Worm (Caenorhabditis elegans) whole organism, late embryonic: ENCODE measurements around the gene dnc-4.

Experiments
- C08G9.2 ChIP-seq: sonication (generic microtip); optimal IDR thresholded peaks from 2 replicates; lab custom pipeline; 2016; ENCODE audit warnings: mild to moderate bottlenecking, missing genetic modification characterization, moderate library complexity, missing compliant biosample characterization
- F13H6.1 ChIP-seq: sonication (generic microtip); optimal IDR thresholded peaks from 2 replicates; lab custom pipeline; 2016; ENCODE audit warnings: missing genetic modification characterization, missing compliant biosample characterization
- K09A11.1 ChIP-seq: sonication (generic microtip); optimal IDR thresholded peaks from 2 replicates; lab custom pipeline; 2017; ENCODE audit warnings: antibody characterized with exemption, mild to moderate bottlenecking, missing genetic modification characterization, missing compliant biosample characterization; ENCODE audit not compliant: insufficient read depth
- T23F11.4 ChIP-seq: fragments of 200-800 bp; sonication (Bioruptor generic); optimal IDR thresholded peaks from 2 replicates; lab custom pipeline; 2018; ENCODE audit warnings: mild to moderate bottlenecking, missing genetic modification characterization, missing compliant biosample characterization
- Y22D7AL.16 ChIP-seq: sonication (generic microtip); optimal IDR thresholded peaks from 2 replicates; lab custom pipeline; 2016; ENCODE audit warnings: missing genetic modification characterization, missing compliant biosample characterization
- ama-1 ChIP-seq: fragments of 150-350 bp; optimal IDR thresholded peaks from 2 replicates; lab custom pipeline; 2014
- ceh-14 ChIP-seq: sonication (generic microtip); optimal IDR thresholded peaks from 2 replicates; lab custom pipeline; 2016; ENCODE audit warnings: missing genotype, missing genetic modification characterization, missing compliant biosample characterization
- ceh-18 ChIP-seq: sonication (generic microtip); optimal IDR thresholded peaks from 2 replicates; lab custom pipeline; 2016; ENCODE audit warnings: missing genetic modification characterization, missing compliant biosample characterization
- ceh-19 ChIP-seq: fragments of 200-800 bp; sonication (Bioruptor generic); optimal IDR thresholded peaks from 2 replicates; lab custom pipeline; 2018; ENCODE audit warnings: mild to moderate bottlenecking, missing genetic modification characterization, missing compliant biosample characterization
- ceh-2 ChIP-seq: sonication (generic microtip); optimal IDR thresholded peaks from 2 replicates; lab custom pipeline; 2016; ENCODE audit warnings: missing genotype, missing genetic modification characterization, missing compliant biosample characterization
- ceh-30 ChIP-seq: fragments of 150-350 bp; optimal IDR thresholded peaks from 2 replicates; lab custom pipeline; 2014; ENCODE audit warnings: missing biosample characterization, missing genetic modification characterization
- ceh-48 ChIP-seq: sonication (generic microtip); optimal IDR thresholded peaks from 2 replicates; lab custom pipeline; 2016; ENCODE audit warnings: missing genetic modification characterization, inconsistent platforms, missing compliant biosample characterization
- ceh-6 ChIP-seq: fragments of 200-800 bp; sonication (Bioruptor generic); optimal IDR thresholded peaks from 2 replicates; lab custom pipeline; 2018; ENCODE audit warnings: mild to moderate bottlenecking, missing genetic modification characterization, missing compliant biosample characterization
- ceh-9 ChIP-seq: sonication (generic microtip); optimal IDR thresholded peaks from 2 replicates; lab custom pipeline; 2016; ENCODE audit warnings: mild to moderate bottlenecking, missing genetic modification characterization, inconsistent platforms, missing compliant biosample characterization
- dmd-4 ChIP-seq: sonication (generic microtip); optimal IDR thresholded peaks from 2 replicates; lab custom pipeline; 2016; ENCODE audit warnings: borderline replicate concordance, missing genetic modification characterization, missing compliant biosample characterization
- dve-1 ChIP-seq: sonication (generic microtip); optimal IDR thresholded peaks from 2 replicates; lab custom pipeline; 2017; ENCODE audit warnings: antibody characterized with exemption, mild to moderate bottlenecking, missing genetic modification characterization, missing compliant biosample characterization
- elt-2 ChIP-seq: sonication (generic microtip); optimal IDR thresholded peaks from 2 replicates; lab custom pipeline; 2016; ENCODE audit warnings: missing genetic modification reagents, missing genetic modification characterization, missing compliant biosample characterization
- elt-4 ChIP-seq: sonication (generic microtip); optimal IDR thresholded peaks from 2 replicates; lab custom pipeline; 2016; ENCODE audit warnings: missing genetic modification characterization, missing compliant biosample characterization
- ets-4 ChIP-seq: sonication (generic microtip); optimal IDR thresholded peaks from 2 replicates; lab custom pipeline; 2016; ENCODE audit warnings: missing genetic modification characterization, missing compliant biosample characterization
- eyg-1 ChIP-seq: sonication (generic microtip); optimal IDR thresholded peaks from 2 replicates; lab custom pipeline; 2016; ENCODE audit warnings: missing genotype, missing genetic modification characterization, missing compliant biosample characterization
- fax-1 ChIP-seq: sonication (generic microtip); optimal IDR thresholded peaks from 2 replicates; lab custom pipeline; 2016; ENCODE audit warnings: missing genotype, missing genetic modification characterization, missing compliant biosample characterization
- gmeb-2 ChIP-seq: sonication (generic microtip); optimal IDR thresholded peaks from 2 replicates; lab custom pipeline; 2016; ENCODE audit warnings: missing genetic modification characterization, inconsistent platforms, missing compliant biosample characterization
- hlh-13 ChIP-seq: fragments of 200-800 bp; sonication (Bioruptor generic); optimal IDR thresholded peaks from 2 replicates; lab custom pipeline; 2018; ENCODE audit warnings: mild to moderate bottlenecking, missing genetic modification characterization, missing compliant biosample characterization
- hlh-15 ChIP-seq: sonication (generic microtip); optimal IDR thresholded peaks from 2 replicates; lab custom pipeline; 2016; ENCODE audit warnings: missing genetic modification characterization, missing compliant biosample characterization
- hlh-30 ChIP-seq: sonication (generic microtip); optimal IDR thresholded peaks from 2 replicates; lab custom pipeline; 2017; ENCODE audit warnings: antibody characterized with exemption, missing genetic modification characterization, missing compliant biosample characterization; ENCODE audit not compliant: insufficient read depth
- hlh-6 ChIP-seq: sonication (generic microtip); optimal IDR thresholded peaks from 2 replicates; lab custom pipeline; 2016; ENCODE audit warnings: missing genotype, missing genetic modification characterization, missing compliant biosample characterization
- hlh-8 ChIP-seq: sonication (generic microtip); optimal IDR thresholded peaks from 2 replicates; lab custom pipeline; 2016; ENCODE audit warnings: missing genotype, missing genetic modification characterization, missing compliant biosample characterization
- lim-6 ChIP-seq: sonication (generic microtip); optimal IDR thresholded peaks from 2 replicates; lab custom pipeline; 2016; ENCODE audit warnings: missing genetic modification characterization, missing compliant biosample characterization
- lin-11 ChIP-seq: fragments of 200-800 bp; sonication (Bioruptor generic); optimal IDR thresholded peaks from 2 replicates; lab custom pipeline; 2018; ENCODE audit warnings: mild to moderate bottlenecking, missing genetic modification characterization, missing compliant biosample characterization
- mec-3 ChIP-seq: sonication (generic microtip); optimal IDR thresholded peaks from 2 replicates; lab custom pipeline; 2016; ENCODE audit warnings: borderline replicate concordance, missing genetic modification characterization, missing compliant biosample characterization
- nfya-1 ChIP-seq: sonication (generic microtip); optimal IDR thresholded peaks from 2 replicates; lab custom pipeline; 2017; ENCODE audit warnings: missing genetic modification characterization, mild to moderate bottlenecking, missing compliant biosample characterization, antibody characterized with exemption, moderate library complexity
- nhr-232 ChIP-seq: sonication (generic microtip); optimal IDR thresholded peaks from 2 replicates; lab custom pipeline; 2016; ENCODE audit warnings: missing genetic modification characterization, missing compliant biosample characterization
- npax-4 ChIP-seq: sonication (generic microtip); optimal IDR thresholded peaks from 2 replicates; lab custom pipeline; 2016; ENCODE audit warnings: missing genetic modification characterization, missing compliant biosample characterization
- odd-2 ChIP-seq: sonication (generic microtip); optimal IDR thresholded peaks from 2 replicates; lab custom pipeline; 2017; ENCODE audit warnings: antibody characterized with exemption, mild to moderate bottlenecking, missing genetic modification characterization, missing compliant biosample characterization
- pag-3 ChIP-seq: sonication (generic microtip); optimal IDR thresholded peaks from 2 replicates; lab custom pipeline; 2016; ENCODE audit warnings: missing compliant biosample characterization, missing genetic modification characterization, borderline replicate concordance
- pat-9 ChIP-seq: fragments of 200-800 bp; sonication (Bioruptor generic); optimal IDR thresholded peaks from 2 replicates; lab custom pipeline; 2018; ENCODE audit warnings: mild to moderate bottlenecking, missing genetic modification characterization, moderate library complexity, missing compliant biosample characterization
- pqm-1 ChIP-seq: sonication (generic microtip); optimal IDR thresholded peaks from 2 replicates; lab custom pipeline; 2016; ENCODE audit warnings: missing genetic modification characterization, missing compliant biosample characterization
- pros-1 ChIP-seq: fragments of 150-350 bp; optimal IDR thresholded peaks from 2 replicates; lab custom pipeline; 2014; ENCODE audit warnings: missing biosample characterization, missing genetic modification reagents, missing genetic modification characterization
- ref-2 ChIP-seq: sonication (generic microtip); optimal IDR thresholded peaks from 2 replicates; lab custom pipeline; 2016; ENCODE audit warnings: missing genetic modification characterization, missing compliant biosample characterization
- rnt-1 ChIP-seq: sonication (generic microtip); optimal IDR thresholded peaks from 2 replicates; lab custom pipeline; 2016; ENCODE audit warnings: missing genetic modification characterization, missing compliant biosample characterization
- sdc-2 ChIP-seq: sonication (generic microtip); optimal IDR thresholded peaks from 2 replicates; lab custom pipeline; 2016; ENCODE audit warnings: missing genotype, missing genetic modification characterization, missing compliant biosample characterization
- sox-2 ChIP-seq: fragments of 200-800 bp; sonication (Bioruptor generic); IDR thresholded peaks from 2 replicates; pipeline ENCODE4 v1.3.6; 2022; ENCODE audit warnings: missing genetic modification reagents, missing genetic modification characterization, missing compliant biosample characterization
- sox-4 ChIP-seq: sonication (generic microtip); optimal IDR thresholded peaks from 2 replicates; lab custom pipeline; 2017; ENCODE audit warnings: mild to moderate bottlenecking, missing genetic modification characterization, inconsistent platforms, missing compliant biosample characterization
- tbx-2 ChIP-seq: sonication (generic microtip); optimal IDR thresholded peaks from 2 replicates; lab custom pipeline; 2016; ENCODE audit warnings: missing genetic modification characterization, missing compliant biosample characterization
- tbx-7 ChIP-seq: sonication (generic microtip); optimal IDR thresholded peaks from 2 replicates; lab custom pipeline; 2016; ENCODE audit warnings: missing genotype, missing genetic modification characterization, missing compliant biosample characterization
- ttx-3 ChIP-seq: sonication (generic microtip); optimal IDR thresholded peaks from 2 replicates; lab custom pipeline; 2016; ENCODE audit warnings: missing genetic modification reagents, missing genetic modification characterization, missing compliant biosample characterization
- unc-3 ChIP-seq, 2 experiments: fragments of 200-800 bp in 1 of 2; sonication (Bioruptor generic) in 1 of 2; sonication (generic microtip) in 1 of 2; conservative IDR thresholded peaks in 1 of 2; optimal IDR thresholded peaks in 1 of 2; 2 replicates each; pipeline versions ENCODE4 v1.3.6 to Lab custom; 2016 to 2022; ENCODE audit warnings: missing compliant biosample characterization in 2 of 2, missing genetic modification characterization in 2 of 2, missing genetic modification reagents in 1 of 2
- unc-42 ChIP-seq: sonication (generic microtip); optimal IDR thresholded peaks from 2 replicates; lab custom pipeline; 2016; ENCODE audit warnings: missing genotype, missing genetic modification characterization, missing compliant biosample characterization
- unc-86 ChIP-seq: sonication (generic microtip); optimal IDR thresholded peaks from 2 replicates; lab custom pipeline; 2016; ENCODE audit warnings: missing genetic modification characterization, missing compliant biosample characterization
- zip-5 ChIP-seq: sonication (generic microtip); optimal IDR thresholded peaks from 2 replicates; lab custom pipeline; 2016; ENCODE audit warnings: missing genetic modification characterization, missing compliant biosample characterization

The dnc-4 gene

ce11 chrIV:8066598-8066997, 47.0 kb upstream of the dnc-4 start (continued):
- TF ChIP-seq elt-4 (tag; lab: Kevin White, UChicago) (no peak), sox-2 (no peak), gmeb-2 (no peak), ceh-48 (tag; lab: Kevin White, UChicago) (no peak), hlh-8 (tag; lab: Kevin White, UChicago) (no peak), npax-4 (no peak), ceh-9 (tag; lab: Kevin White, UChicago) (no peak), tbx-7 (no peak), ceh-30 (tag; lab: Kevin White, UChicago) (no peak), lim-6 (tag; lab: Kevin White, UChicago) (no peak), ceh-18 (tag; lab: Kevin White, UChicago) (peak; percentile 71), C08G9.2 (tag; lab: Kevin White, UChicago) (peak; percentile 30), unc-42 (peak; percentile 48), pqm-1 (tag; lab: Kevin White, UChicago) (no peak), ceh-6 (GFP tag; lab: Kevin White, UChicago) (no peak), ceh-14 (peak; percentile 54), nfya-1 (peak; percentile 39), hlh-15 (tag; lab: Kevin White, UChicago) (no peak), hlh-13 (GFP tag; lab: Kevin White, UChicago) (no peak), hlh-6 (tag; lab: Kevin White, UChicago) (peak; percentile 27), T23F11.4 (GFP tag; lab: Kevin White, UChicago) (peak; percentile 20), eyg-1 (no peak), unc-3 (GFP tag; conservative IDR thresholded peaks at IDR 0.05; lab: Robert Waterston, UW) (peak; percentile 37; the same call in 1 of the 2 replicates), unc-3 (tag; optimal IDR thresholded peaks at IDR 0.05; lab: Kevin White, UChicago) (no peak), rnt-1 (peak; percentile 13), dve-1 (no peak), fax-1 (peak; percentile 7), F13H6.1 (tag; lab: Kevin White, UChicago) (no peak), ets-4 (tag; lab: Kevin White, UChicago) (no peak), mec-3 (no peak), zip-5 (tag; lab: Kevin White, UChicago) (no peak), sox-4 (tag; lab: Kevin White, UChicago) (no peak)

ce11 chrIV:8062359-8062758, 42.8 kb upstream of the dnc-4 start, which contains the start of gene sax-7:
Gene sax-7 (plus strand): TSS chrIV:8062659.
- TF ChIP-seq mec-3 (no peak), sox-4 (tag; lab: Kevin White, UChicago) (no peak), nhr-232 (tag; lab: Kevin White, UChicago) (no peak), pros-1 (no peak), ceh-48 (tag; lab: Kevin White, UChicago) (no peak), hlh-15 (tag; lab: Kevin White, UChicago) (no peak), Y22D7AL.16 (tag; lab: Kevin White, UChicago) (no peak), odd-2 (no peak), sdc-2 (tag; lab: Kevin White, UChicago) (no peak), unc-3 (GFP tag; conservative IDR thresholded peaks at IDR 0.05; lab: Robert Waterston, UW) (no peak), unc-3 (tag; optimal IDR thresholded peaks at IDR 0.05; lab: Kevin White, UChicago) (no peak), ref-2 (tag; lab: Kevin White, UChicago) (no peak), ceh-6 (GFP tag; lab: Kevin White, UChicago) (no peak), hlh-30 (tag; lab: Kevin White, UChicago) (no peak), ttx-3 (tag; lab: Kevin White, UChicago) (no peak), ama-1 (lab: Kevin White, UChicago) (no peak), nfya-1 (no peak), ceh-30 (tag; lab: Kevin White, UChicago) (no peak)

- TF ChIP-seq unc-42 (no peak), sdc-2 (tag; lab: Kevin White, UChicago) (no peak), ceh-19 (no peak), K09A11.1 (tag; lab: Kevin White, UChicago) (no peak), rnt-1 (no peak), hlh-30 (tag; lab: Kevin White, UChicago) (no peak), dmd-4 (tag; lab: Kevin White, UChicago) (no peak), nhr-232 (tag; lab: Kevin White, UChicago) (no peak), pat-9 (tag; lab: Kevin White, UChicago) (no peak), ref-2 (tag; lab: Kevin White, UChicago) (no peak), lin-11 (tag; lab: Kevin White, UChicago) (no peak), elt-2 (tag; lab: Kevin White, UChicago) (no peak), tbx-2 (tag; lab: Kevin White, UChicago) (no peak), ceh-2 (no peak), pag-3 (tag; lab: Kevin White, UChicago) (no peak), unc-86 (tag; lab: Kevin White, UChicago) (no peak)
These were observed 41.7 kb upstream of the dnc-4 start for ce11 chrIV:8061267-8061666.
